Worm (Caenorhabditis elegans): ENCODE data around the gene arcp-1.

ce11 chrIII:3743367-3743766, 15.8 kb downstream of the arcp-1 start:
- no peak for TF ChIP-seq him-1 (tag; optimal IDR thresholded peaks at IDR 0.05)
- TF ChIP-seq dao-5 (tag; optimal IDR thresholded peaks at IDR 0.05), result no peak
